Fruit fly (Drosophila melanogaster) whole organism, embryonic: Measurements from ENCODE around the gene bin.

Experiments
- Ada2b ChIP-seq: fragments of 200-800 bp; sonication (Bioruptor generic); IDR thresholded peaks from 2 replicates; pipeline ENCODE4 v1.3.6; 2022; ENCODE audit warnings: missing biosample characterization, missing genetic modification characterization
- CG10462 ChIP-seq: fragments of 200-800 bp; sonication (Bioruptor generic); optimal IDR thresholded peaks from 2 replicates; lab custom pipeline; 2016; ENCODE audit warnings: missing biosample characterization, missing genetic modification characterization
- CG10959 ChIP-seq: fragments of 200-800 bp; sonication (Bioruptor generic); IDR thresholded peaks from 2 replicates; pipeline ENCODE4 v1.3.6; 2022; ENCODE audit warnings: missing biosample characterization, missing genetic modification characterization
- CG11247 ChIP-seq: fragments of 200-800 bp; sonication (Bioruptor generic); IDR thresholded peaks from 2 replicates; pipeline ENCODE4 v1.3.6; 2022; ENCODE audit warnings: missing biosample characterization, missing genetic modification characterization
- CG11696 ChIP-seq: fragments of 200-800 bp; sonication (Bioruptor generic); IDR thresholded peaks from 2 replicates; pipeline ENCODE4 v1.3.6; 2022; ENCODE audit warnings: missing biosample characterization, missing genetic modification characterization
- CG12104 ChIP-seq: fragments of 200-800 bp; sonication (Bioruptor generic); optimal IDR thresholded peaks from 3 replicates; lab custom pipeline; 2016; ENCODE audit warnings: missing biosample characterization, missing genetic modification characterization
- CG12155 ChIP-seq: fragments of 200-800 bp; sonication (Bioruptor generic); optimal IDR thresholded peaks from 3 replicates; lab custom pipeline; 2016; ENCODE audit warnings: missing biosample characterization, missing genetic modification characterization
- CG12299 ChIP-seq: fragments of 200-800 bp; sonication (Bioruptor generic); optimal IDR thresholded peaks from 2 replicates; lab custom pipeline; 2018; ENCODE audit warnings: missing biosample characterization, mild to moderate bottlenecking, missing genetic modification characterization
- CG14667 ChIP-seq: fragments of 200-800 bp; sonication (Bioruptor generic); IDR thresholded peaks from 2 replicates; pipeline ENCODE4 v1.3.6; 2022; ENCODE audit warnings: missing biosample characterization, missing genetic modification characterization
- CG15601 ChIP-seq: fragments of 200-800 bp; sonication (Bioruptor generic); optimal IDR thresholded peaks from 3 replicates; lab custom pipeline; 2019; ENCODE audit warnings: missing biosample characterization, mild to moderate bottlenecking, missing genetic modification characterization, moderate library complexity
- CG15696 ChIP-seq: fragments of 200-800 bp; sonication (Bioruptor generic); optimal IDR thresholded peaks from 2 replicates; lab custom pipeline; 2019; ENCODE audit warnings: missing biosample characterization, mild to moderate bottlenecking, missing genetic modification characterization, moderate library complexity
- CG17802 ChIP-seq: fragments of 200-800 bp; sonication (Bioruptor generic); optimal IDR thresholded peaks from 2 replicates; lab custom pipeline; 2018; ENCODE audit warnings: missing biosample characterization, mild to moderate bottlenecking, missing genetic modification characterization, moderate library complexity
- CG1792 ChIP-seq: fragments of 200-800 bp; sonication (Bioruptor generic); optimal IDR thresholded peaks from 2 replicates; lab custom pipeline; 2016; ENCODE audit warnings: missing biosample characterization, missing genetic modification characterization
- CG2202 ChIP-seq: fragments of 200-800 bp; sonication (Bioruptor generic); optimal IDR thresholded peaks from 2 replicates; lab custom pipeline; 2018; ENCODE audit warnings: missing biosample characterization, mild to moderate bottlenecking, missing genetic modification characterization
- CG30431 ChIP-seq: fragments of 200-800 bp; sonication (Bioruptor generic); optimal IDR thresholded peaks from 2 replicates; lab custom pipeline; 2017; ENCODE audit warnings: missing biosample characterization, missing genetic modification characterization
- CG31365 ChIP-seq: fragments of 200-800 bp; sonication (Bioruptor generic); optimal IDR thresholded peaks from 2 replicates; lab custom pipeline; 2018; ENCODE audit warnings: missing biosample characterization, mild to moderate bottlenecking, missing genetic modification characterization
- CG32532 ChIP-seq: fragments of 200-800 bp; sonication (Bioruptor generic); IDR thresholded peaks from 2 replicates; pipeline ENCODE4 v1.3.6; 2022; ENCODE audit warnings: missing biosample characterization, missing genetic modification characterization
- CG3281 ChIP-seq: fragments of 200-800 bp; sonication (Bioruptor generic); optimal IDR thresholded peaks from 3 replicates; lab custom pipeline; 2017; ENCODE audit warnings: missing biosample characterization, mild to moderate bottlenecking, missing genetic modification characterization
- CG33557 ChIP-seq: fragments of 200-800 bp; sonication (Bioruptor generic); optimal IDR thresholded peaks from 2 replicates; lab custom pipeline; 2019; ENCODE audit warnings: missing biosample characterization, mild to moderate bottlenecking, missing genetic modification characterization, moderate library complexity
- CG3995 ChIP-seq: fragments of 200-800 bp; sonication (Bioruptor generic); optimal IDR thresholded peaks from 3 replicates; lab custom pipeline; 2016; ENCODE audit warnings: missing biosample characterization, missing genetic modification characterization
- CG6175 ChIP-seq: fragments of 200-800 bp; sonication (Bioruptor generic); IDR thresholded peaks from 3 replicates; pipeline ENCODE4 v1.3.6; 2022; ENCODE audit warnings: missing biosample characterization, missing genetic modification characterization
- CG6854 ChIP-seq: fragments of 200-800 bp; sonication (Bioruptor generic); optimal IDR thresholded peaks from 3 replicates; lab custom pipeline; 2017; ENCODE audit warnings: missing biosample characterization, mild to moderate bottlenecking, missing genetic modification characterization
- CG8478 ChIP-seq: fragments of >200 bp; optimal IDR thresholded peaks from 2 replicates; lab custom pipeline; 2018
- CG9215 ChIP-seq: fragments of 200-800 bp; sonication (Bioruptor generic); IDR thresholded peaks from 2 replicates; pipeline ENCODE4 v1.3.6; 2022; ENCODE audit warnings: missing biosample characterization, missing genetic modification characterization
- Chrac-16 ChIP-seq: fragments of 200-800 bp; sonication (Bioruptor generic); optimal IDR thresholded peaks from 3 replicates; lab custom pipeline; 2016; ENCODE audit warnings: missing biosample characterization, missing genetic modification characterization
- HmgZ ChIP-seq: fragments of 200-800 bp; sonication (Bioruptor generic); optimal IDR thresholded peaks from 2 replicates; lab custom pipeline; 2018; ENCODE audit warnings: missing biosample characterization, mild to moderate bottlenecking, missing genetic modification characterization
- Max ChIP-seq: fragments of 200-800 bp; sonication (Bioruptor generic); optimal IDR thresholded peaks from 2 replicates; lab custom pipeline; 2016; ENCODE audit warnings: missing biosample characterization, mild to moderate bottlenecking, missing genetic modification characterization
- Meics ChIP-seq: fragments of 200-800 bp; sonication (Bioruptor generic); optimal IDR thresholded peaks from 2 replicates; lab custom pipeline; 2017; ENCODE audit warnings: missing biosample characterization, mild to moderate bottlenecking, missing genetic modification characterization
- Stat92E ChIP-seq, 3 experiments: fragments of >200 bp in 2 of 3; fragments of 200-800 bp in 1 of 3; sonication (Bioruptor generic) in 1 of 3; optimal IDR thresholded peaks; 2 replicates each; lab custom pipeline; 2017 to 2019; ENCODE audit warnings: missing biosample characterization in 3 of 3, missing genetic modification characterization in 3 of 3, mild to moderate bottlenecking in 1 of 3, moderate library complexity in 1 of 3
- Tbp ChIP-seq: fragments of >200 bp; optimal IDR thresholded peaks from 2 replicates; lab custom pipeline; 2018; ENCODE audit warnings: missing biosample characterization, missing genetic modification characterization
- az2 ChIP-seq: fragments of 200-800 bp; sonication (Bioruptor generic); optimal IDR thresholded peaks from 3 replicates; lab custom pipeline; 2016; ENCODE audit warnings: missing biosample characterization, missing genetic modification characterization
- br ChIP-seq: fragments of >200 bp; optimal IDR thresholded peaks from 2 replicates; lab custom pipeline; 2017
- da ChIP-seq: fragments of 200-800 bp; sonication (Bioruptor generic); optimal IDR thresholded peaks from 2 replicates; lab custom pipeline; 2016; ENCODE audit warnings: missing biosample characterization, missing genetic modification characterization
- dpn ChIP-seq, 2 experiments: fragments of 200-800 bp; sonication (Bioruptor generic); optimal IDR thresholded peaks; 3 replicates each; lab custom pipeline; 2016; ENCODE audit warnings: missing biosample characterization in 2 of 2, missing genetic modification characterization in 2 of 2
- eve ChIP-seq, 2 experiments: fragments of >200 bp; optimal IDR thresholded peaks; 2 replicates each; lab custom pipeline; 2017; ENCODE audit warnings: missing biosample characterization in 2 of 2, missing genetic modification characterization in 2 of 2
- fru ChIP-seq: fragments of >200 bp; optimal IDR thresholded peaks from 2 replicates; lab custom pipeline; 2017
- gce ChIP-seq: fragments of 200-800 bp; sonication (Bioruptor generic); IDR thresholded peaks from 3 replicates; pipeline ENCODE4 v1.3.6; 2022; ENCODE audit warnings: missing biosample characterization, missing genetic modification characterization
- gt ChIP-seq: fragments of 200-800 bp; sonication (Bioruptor generic); IDR thresholded peaks from 2 replicates; pipeline ENCODE4 v1.3.6; 2022; ENCODE audit warnings: missing biosample characterization, missing genetic modification characterization
- hbn ChIP-seq: fragments of 200-800 bp; sonication (Bioruptor generic); IDR thresholded peaks from 2 replicates; pipeline ENCODE4 v1.3.6; 2022; ENCODE audit warnings: missing biosample characterization, missing genetic modification characterization; ENCODE audit not compliant: partially characterized antibody
- inv ChIP-seq: fragments of 200-800 bp; sonication (Bioruptor generic); IDR thresholded peaks from 2 replicates; pipeline ENCODE4 v1.3.6; 2022; ENCODE audit warnings: missing biosample characterization, missing genetic modification characterization; ENCODE audit not compliant: partially characterized antibody
- kah ChIP-seq: fragments of 200-800 bp; sonication (Bioruptor generic); optimal IDR thresholded peaks from 2 replicates; lab custom pipeline; 2018; ENCODE audit warnings: missing biosample characterization, mild to moderate bottlenecking, missing genetic modification characterization
- luna ChIP-seq: fragments of 200-800 bp; sonication (Bioruptor generic); optimal IDR thresholded peaks from 2 replicates; lab custom pipeline; 2016; ENCODE audit warnings: missing biosample characterization, missing genetic modification characterization
- org-1 ChIP-seq: fragments of 200-800 bp; sonication (Bioruptor generic); optimal IDR thresholded peaks from 2 replicates; lab custom pipeline; 2017; ENCODE audit warnings: missing biosample characterization, missing genetic modification characterization
- p53 ChIP-seq: fragments of 200-800 bp; sonication (Bioruptor generic); optimal IDR thresholded peaks from 2 replicates; lab custom pipeline; 2016; ENCODE audit warnings: missing biosample characterization, missing genetic modification characterization
- rib ChIP-seq: fragments of 200-800 bp; sonication (Bioruptor generic); IDR thresholded peaks from 2 replicates; pipeline ENCODE4 v1.3.6; 2022; ENCODE audit warnings: missing biosample characterization, missing genetic modification characterization
- row ChIP-seq: fragments of 200-800 bp; sonication (Bioruptor generic); IDR thresholded peaks from 3 replicates; pipeline ENCODE4 v1.3.6; 2022; ENCODE audit warnings: missing biosample characterization, missing genetic modification characterization
- sd ChIP-seq: fragments of 200-800 bp; sonication (Bioruptor generic); optimal IDR thresholded peaks from 3 replicates; lab custom pipeline; 2018; ENCODE audit warnings: missing biosample characterization, mild to moderate bottlenecking, missing genetic modification characterization, moderate library complexity
- sens ChIP-seq: fragments of 200-800 bp; sonication (Bioruptor generic); peaks from one replicate; lab custom pipeline; 2016; ENCODE audit warnings: missing biosample characterization, missing genetic modification characterization
- seq ChIP-seq: fragments of 200-800 bp; sonication (Bioruptor generic); IDR thresholded peaks from 2 replicates; pipeline ENCODE4 v1.3.6; 2022; ENCODE audit warnings: missing biosample characterization, missing genetic modification characterization
- shn ChIP-seq: fragments of 200-800 bp; sonication (Bioruptor generic); optimal IDR thresholded peaks from 3 replicates; lab custom pipeline; 2016; ENCODE audit warnings: missing biosample characterization, missing genetic modification characterization
- sima ChIP-seq: fragments of 200-800 bp; sonication (Bioruptor generic); optimal IDR thresholded peaks from 2 replicates; lab custom pipeline; 2016; ENCODE audit warnings: missing biosample characterization, missing genetic modification characterization
- zfh1 ChIP-seq: fragments of 200-800 bp; sonication (Bioruptor generic); IDR thresholded peaks from 3 replicates; pipeline ENCODE4 v1.3.6; 2022; ENCODE audit warnings: missing biosample characterization, missing genetic modification characterization

The bin gene

DNA sequence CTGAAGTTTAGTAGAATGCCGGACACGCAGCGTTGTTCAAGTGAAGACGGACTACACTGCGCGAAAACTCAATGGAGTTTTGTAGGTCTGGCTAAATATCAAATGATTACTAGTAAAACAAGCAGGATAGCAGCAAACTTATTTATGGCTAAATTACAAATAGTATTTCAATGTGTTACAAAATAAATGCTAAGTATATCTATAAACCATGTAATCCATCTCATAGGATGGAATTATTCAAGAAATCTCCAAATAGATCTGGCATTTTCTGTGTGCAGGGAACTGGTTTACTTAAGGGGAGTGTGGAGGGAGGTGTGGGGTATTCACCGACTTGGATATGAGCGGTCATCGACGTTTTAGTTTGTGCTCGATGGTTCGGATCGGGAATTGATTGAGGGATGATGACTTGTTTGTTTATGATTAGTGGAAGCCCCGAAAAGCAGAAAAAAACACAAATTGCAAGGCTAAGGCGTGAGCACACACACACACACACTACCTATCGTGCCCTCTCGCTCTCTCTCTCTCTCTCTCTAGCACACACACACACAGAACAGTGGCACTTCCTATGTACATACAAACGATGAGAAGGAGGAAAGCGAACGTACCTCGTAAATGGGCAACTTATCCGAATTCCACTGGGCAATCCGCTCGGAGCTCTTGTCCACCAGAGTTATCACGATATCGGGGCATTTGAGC, 26.5 kb upstream of the bin start (continued):
- peak; percentile 82 for TF ChIP-seq org-1
- peak; percentile 78 for TF ChIP-seq zfh1 (GFP tag; lab: Robert Waterston, UW)
- peak; percentile 77 for TF ChIP-seq CG32532 (GFP tag; lab: Robert Waterston, UW)
- no peak for TF ChIP-seq eve (GFP tag; optimal IDR thresholded peaks at IDR 0.05; lab: Kevin White, UChicago)
- no peak for TF ChIP-seq rib (GFP tag; lab: Robert Waterston, UW)
- peak; percentile 87 for TF ChIP-seq Chrac-16 (GFP tag; lab: Kevin White, UChicago)
- peak; percentile 59 for TF ChIP-seq Max
- peak; percentile 86 for TF ChIP-seq CG8478
- TF ChIP-seq CG12299 (tag; lab: Kevin White, UChicago) = peak; percentile 68
- peak; percentile 79 for TF ChIP-seq CG12155 (GFP tag; lab: Kevin White, UChicago)
- no peak for TF ChIP-seq br (lab: Kevin White, UChicago)
- TF ChIP-seq row = peak; percentile 90
- peak; percentile 52 for TF ChIP-seq CG15696 (tag; lab: Kevin White, UChicago)
- TF ChIP-seq CG10462 = peak; percentile 79
- TF ChIP-seq gce (GFP tag; lab: Robert Waterston, UW) = peak; percentile 46; the same call in 1 of the 3 replicates
- peak; percentile 49 for TF ChIP-seq CG17802 (tag; lab: Kevin White, UChicago)
- peak; percentile 73 for TF ChIP-seq CG12104 (GFP tag; lab: Kevin White, UChicago)
- TF ChIP-seq CG2202 (tag; lab: Kevin White, UChicago) = peak; percentile 69
- TF ChIP-seq CG3281 = peak; percentile 73
- TF ChIP-seq Tbp = no peak
- TF ChIP-seq HmgZ (tag; lab: Kevin White, UChicago) = peak; percentile 83
- TF ChIP-seq Stat92E (GFP tag; optimal IDR thresholded peaks at IDR 0.05; lab: Kevin White, UChicago) = peak in 1 of 3 experiments; percentile 25
- peak; percentile 70 for TF ChIP-seq CG30431 (GFP tag; lab: Kevin White, UChicago)
- peak; percentile 68 for TF ChIP-seq shn (GFP tag; lab: Kevin White, UChicago)
- TF ChIP-seq Meics (GFP tag; lab: Kevin White, UChicago) = peak; percentile 81
- peak; percentile 82 to 83 for TF ChIP-seq dpn (GFP tag; optimal IDR thresholded peaks at IDR 0.05; lab: Kevin White, UChicago)
- TF ChIP-seq CG31365 = peak; percentile 22
- no peak for TF ChIP-seq luna (GFP tag; lab: Kevin White, UChicago)
- TF ChIP-seq kah (GFP tag; lab: Kevin White, UChicago) = peak; percentile 28
- no peak for TF ChIP-seq fru (lab: Kevin White, UChicago)
- peak; percentile 74 for TF ChIP-seq Ada2b (GFP tag; lab: Robert Waterston, UW)
- peak; percentile 73 for TF ChIP-seq CG1792 (GFP tag; lab: Kevin White, UChicago)
- TF ChIP-seq seq (GFP tag; lab: Robert Waterston, UW) = peak; percentile 69
- peak; percentile 27 for TF ChIP-seq sima (GFP tag; lab: Kevin White, UChicago)
- TF ChIP-seq CG9215 (GFP tag; lab: Robert Waterston, UW) = peak; percentile 58; the same call in 1 of the 2 replicates
- TF ChIP-seq CG33557 (GFP tag; lab: Kevin White, UChicago) = peak; percentile 77
- TF ChIP-seq p53 = peak; percentile 35
- TF ChIP-seq CG11696 (GFP tag; lab: Robert Waterston, UW) = peak; percentile 41; the same call in 1 of the 2 replicates
- peak; percentile 98 for TF ChIP-seq sens (GFP tag; lab: Kevin White, UChicago)
- TF ChIP-seq sd (tag; lab: Kevin White, UChicago) = peak; percentile 24
- TF ChIP-seq CG11247 (GFP tag; lab: Robert Waterston, UW) = 0 out of 2 replicates have a peak, but pooled peaks have one; percentile 24
- no peak for TF ChIP-seq inv (GFP tag; lab: Robert Waterston, UW)
- no peak for TF ChIP-seq hbn
- TF ChIP-seq CG6854 (GFP tag; lab: Kevin White, UChicago) = peak; percentile 58
- TF ChIP-seq CG14667 (GFP tag; lab: Robert Waterston, UW) = peak; percentile 64
- no peak for TF ChIP-seq da (GFP tag; lab: Kevin White, UChicago)
- peak; percentile 85 for TF ChIP-seq az2 (GFP tag; lab: Kevin White, UChicago)
- peak; percentile 81 for TF ChIP-seq CG15601
- peak; percentile 44; the same call in 1 of the 2 replicates for TF ChIP-seq CG10959 (GFP tag; lab: Robert Waterston, UW)
- no peak for TF ChIP-seq gt
- no peak; the same call in 2 of the 3 replicates for TF ChIP-seq CG6175 (GFP tag; lab: Robert Waterston, UW)
- no peak for TF ChIP-seq CG3995
